Worm (Caenorhabditis elegans) whole organism, L4 larva: ENCODE results near the gene H05C05.4.

ENCODE experiments used
- F44E2.7 ChIP-seq: fragments of 200-800 bp; sonication (Bioruptor generic); IDR thresholded peaks from 2 replicates; pipeline ENCODE4 v2.1.2; 2022; ENCODE audit warnings: missing genetic modification characterization, missing compliant biosample characterization
- R02D3.7 ChIP-seq: fragments of 150-350 bp; sonication (generic microtip); optimal IDR thresholded peaks from 3 replicates; lab custom pipeline; 2014; ENCODE audit warnings: missing biosample characterization, missing genetic modification characterization
- Y105C5A.15 ChIP-seq: fragments of 200-800 bp; sonication (Bioruptor generic); IDR thresholded peaks from 2 replicates; pipeline ENCODE4 v1.3.6; 2022; ENCODE audit warnings: missing genetic modification characterization, missing compliant biosample characterization
- Y5F2A.4 ChIP-seq: fragments of 200-800 bp; sonication (Bioruptor generic); optimal IDR thresholded peaks from 2 replicates; lab custom pipeline; 2018; ENCODE audit warnings: mild to moderate bottlenecking, missing genetic modification characterization, missing compliant biosample characterization
- aha-1 ChIP-seq: fragments of 150-350 bp; peaks from one replicate; lab custom pipeline; 2014; ENCODE audit warnings: missing biosample characterization, missing genetic modification characterization
- arid-1 ChIP-seq: fragments of 200-800 bp; sonication (Bioruptor generic); conservative IDR thresholded peaks from 2 replicates; pipeline ENCODE4 v1.3.6; 2022; ENCODE audit warnings: missing genetic modification reagents, missing genetic modification characterization, missing compliant biosample characterization
- ceh-28 ChIP-seq: fragments of 150-350 bp; optimal IDR thresholded peaks from 2 replicates; lab custom pipeline; 2014; ENCODE audit warnings: missing biosample characterization, missing genetic modification reagents, missing genetic modification characterization
- ceh-44 ChIP-seq: fragments of 200-800 bp; sonication (Bioruptor generic); IDR thresholded peaks from 2 replicates; pipeline ENCODE4 v1.3.6; 2022; ENCODE audit warnings: missing genetic modification reagents, missing genetic modification characterization, missing compliant biosample characterization
- daf-19 ChIP-seq: fragments of 200-800 bp; sonication (Bioruptor generic); conservative IDR thresholded peaks from 2 replicates; pipeline ENCODE4 v1.3.6; 2022; ENCODE audit warnings: missing genetic modification characterization, missing compliant biosample characterization
- dmd-6 ChIP-seq: fragments of 200-800 bp; sonication (Bioruptor generic); IDR thresholded peaks from 2 replicates; pipeline ENCODE4 v1.3.6; 2022; ENCODE audit warnings: missing genetic modification reagents, missing genetic modification characterization, missing compliant biosample characterization
- dmd-9 ChIP-seq: fragments of 200-800 bp; sonication (Bioruptor generic); IDR thresholded peaks from 2 replicates; pipeline ENCODE4 v1.3.6; 2022; ENCODE audit warnings: missing genetic modification reagents, missing genetic modification characterization, missing compliant biosample characterization
- fkh-10 ChIP-seq: fragments of 150-350 bp; optimal IDR thresholded peaks from 2 replicates; lab custom pipeline; 2014; ENCODE audit warnings: missing biosample characterization, missing genetic modification reagents, missing genetic modification characterization
- gei-8 ChIP-seq: fragments of 200-800 bp; sonication (Bioruptor generic); optimal IDR thresholded peaks from 2 replicates; lab custom pipeline; 2018; ENCODE audit warnings: mild to moderate bottlenecking, missing genetic modification characterization, missing compliant biosample characterization
- hif-1 ChIP-seq, 2 experiments: sonication (generic microtip); optimal IDR thresholded peaks; 2 replicates each; lab custom pipeline; 2016 to 2017; ENCODE audit warnings: missing compliant biosample characterization in 2 of 2, missing genetic modification characterization in 2 of 2, missing genetic modification reagents in 2 of 2, missing genotype in 2 of 2, mild to moderate bottlenecking in 1 of 2
- lin-15B ChIP-seq: fragments of 150-350 bp; sonication (generic microtip); optimal IDR thresholded peaks from 3 replicates; lab custom pipeline; 2014; ENCODE audit warnings: missing biosample characterization, missing genetic modification characterization
- lin-38 ChIP-seq: fragments of 200-800 bp; sonication (Bioruptor generic); IDR thresholded peaks from 2 replicates; pipeline ENCODE4 v1.3.6; 2022; ENCODE audit warnings: missing genetic modification reagents, missing genetic modification characterization, missing compliant biosample characterization
- madf-5 ChIP-seq, 2 experiments: fragments of 200-800 bp; sonication (Bioruptor generic); IDR thresholded peaks; 2 replicates each; pipeline ENCODE4 v1.3.6; 2022; ENCODE audit warnings: missing compliant biosample characterization in 2 of 2, missing genetic modification characterization in 2 of 2
- nhr-10 ChIP-seq: fragments of 150-350 bp; optimal IDR thresholded peaks from 2 replicates; lab custom pipeline; 2014; ENCODE audit warnings: missing biosample characterization, missing genetic modification characterization
- nhr-42 ChIP-seq: fragments of 200-800 bp; sonication (Bioruptor generic); IDR thresholded peaks from 2 replicates; pipeline ENCODE4 v1.3.6; 2022; ENCODE audit warnings: missing genetic modification characterization, missing compliant biosample characterization
- pha-4 ChIP-seq, 2 experiments: fragments of 150-350 bp in 1 of 2; fragments of 200-800 bp in 1 of 2; sonication (Bioruptor generic) in 1 of 2; IDR thresholded peaks in 1 of 2; optimal IDR thresholded peaks in 1 of 2; 2 replicates each; pipeline versions ENCODE4 v1.3.6 to Lab custom; 2014 to 2022; ENCODE audit warnings: missing genetic modification characterization in 2 of 2, missing genetic modification reagents in 2 of 2, missing biosample characterization in 1 of 2, missing compliant biosample characterization in 1 of 2
- rbr-2 ChIP-seq: sonication (generic microtip); optimal IDR thresholded peaks from 2 replicates; lab custom pipeline; 2016; ENCODE audit warnings: missing genotype, missing genetic modification characterization, missing compliant biosample characterization
- sdz-12 ChIP-seq: fragments of 200-800 bp; sonication (Bioruptor generic); optimal IDR thresholded peaks from 2 replicates; lab custom pipeline; 2018; ENCODE audit warnings: mild to moderate bottlenecking, missing genetic modification characterization, missing compliant biosample characterization
- snpc-4 ChIP-seq: fragments of 150-350 bp; optimal IDR thresholded peaks from 2 replicates; lab custom pipeline; 2014; ENCODE audit warnings: missing biosample characterization, missing genetic modification characterization
- tag-97 ChIP-seq: fragments of 200-800 bp; sonication (Bioruptor generic); IDR thresholded peaks from 2 replicates; pipeline ENCODE4 v1.3.6; 2022; ENCODE audit warnings: missing genetic modification characterization, missing compliant biosample characterization
- unc-62 ChIP-seq, 3 experiments: fragments of 150-350 bp in 1 of 3; sonication (generic microtip); optimal IDR thresholded peaks in 2 of 3; peaks in 1 of 3; 1 replicate in 1 of 3; 2 replicates in 2 of 3; lab custom pipeline; 2014 to 2017; ENCODE audit warnings: missing biosample characterization in 3 of 3, missing genetic modification characterization in 3 of 3, missing genetic modification reagents in 3 of 3, missing genotype in 1 of 3
- zag-1 ChIP-seq: fragments of 150-350 bp; optimal IDR thresholded peaks from 2 replicates; lab custom pipeline; 2014; ENCODE audit warnings: missing biosample characterization, missing genetic modification characterization

H05C05.4 gene

DNA sequence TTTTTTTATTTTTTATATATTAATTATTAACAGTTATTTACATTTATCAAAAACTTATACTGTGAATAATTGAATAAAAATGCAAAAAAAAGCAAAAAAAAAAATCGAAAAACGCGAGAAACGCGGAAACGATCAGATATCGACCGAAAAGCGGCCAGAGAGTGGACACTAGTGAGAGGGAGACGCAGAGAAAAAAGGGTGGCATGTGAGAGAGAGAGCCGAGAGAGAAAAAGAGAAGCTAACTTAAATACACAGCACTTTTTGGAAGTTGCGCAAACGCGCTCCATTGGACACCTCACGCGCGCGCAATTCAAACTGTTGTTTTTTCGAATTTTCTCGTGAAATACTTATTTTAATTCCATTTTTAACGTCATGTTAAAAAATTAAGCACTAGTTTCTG, 20.5 kb upstream of the H05C05.4 start (continued):
- TF ChIP-seq hif-1 (tag; optimal IDR thresholded peaks at IDR 0.05; lab: Kevin White, UChicago) (peak in 1 of 2 experiments; percentile 58), pha-4 (GFP tag; IDR thresholded peaks at IDR 0.05; lab: Robert Waterston, UW) (peak; percentile 71), pha-4 (tag; optimal IDR thresholded peaks at IDR 0.05; lab: Kevin White, UChicago) (peak; percentile 44), fkh-10 (GFP tag; lab: Kevin White, UChicago) (peak; percentile 63), sdz-12 (no peak)

DNA sequence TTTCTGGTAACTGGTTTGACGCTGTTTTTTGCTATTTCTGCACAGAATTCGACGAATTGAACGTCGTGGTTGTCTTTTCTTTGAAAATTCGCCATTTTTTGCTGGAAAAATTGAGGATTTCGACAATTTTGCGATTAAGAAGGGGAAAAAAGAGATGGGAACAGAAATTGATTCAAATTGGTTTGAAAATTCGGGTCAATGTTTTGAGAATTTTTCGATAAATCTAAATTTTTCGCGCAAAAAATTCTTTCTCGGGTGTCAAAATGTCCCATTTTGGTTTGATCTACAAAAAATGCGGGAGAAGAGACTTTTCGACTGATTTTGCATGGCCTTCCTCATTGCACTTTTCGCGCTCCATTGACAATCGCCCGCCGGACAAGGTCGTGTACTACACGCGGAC, 19.5 kb upstream of the H05C05.4 start, which contains the start of gene H05C05.2:
Gene H05C05.2, minus strand, starts transcription at position 101 of the 400 bp plus-strand sequence.
- TF ChIP-seq rbr-2: no peak
- TF ChIP-seq zag-1 (tag; lab: Kevin White, UChicago): no peak
- no peak for TF ChIP-seq Y5F2A.4 (GFP tag; lab: Kevin White, UChicago)
- no peak for TF ChIP-seq nhr-42
- no peak for TF ChIP-seq aha-1 (tag; lab: Kevin White, UChicago)
- TF ChIP-seq snpc-4 (tag; lab: Kevin White, UChicago): no peak
- TF ChIP-seq fkh-10 (GFP tag; lab: Kevin White, UChicago): no peak
- no peak for TF ChIP-seq dmd-6
- no peak for TF ChIP-seq lin-15B (tag; lab: Kevin White, UChicago)
- TF ChIP-seq arid-1: no peak
- TF ChIP-seq ceh-44 (GFP tag; lab: Robert Waterston, UW): no peak
- no peak for TF ChIP-seq gei-8 (GFP tag; lab: Kevin White, UChicago)
- no peak for TF ChIP-seq F44E2.7 (GFP tag; lab: Robert Waterston, UW)

ce11 chrIII:2962878-2963540, 17.0 kb upstream of the H05C05.4 start:
- TF ChIP-seq lin-38 (0 out of 2 replicates have a peak, but pooled peaks have one; percentile 8), ceh-28 (peak; percentile 80)

DNA sequence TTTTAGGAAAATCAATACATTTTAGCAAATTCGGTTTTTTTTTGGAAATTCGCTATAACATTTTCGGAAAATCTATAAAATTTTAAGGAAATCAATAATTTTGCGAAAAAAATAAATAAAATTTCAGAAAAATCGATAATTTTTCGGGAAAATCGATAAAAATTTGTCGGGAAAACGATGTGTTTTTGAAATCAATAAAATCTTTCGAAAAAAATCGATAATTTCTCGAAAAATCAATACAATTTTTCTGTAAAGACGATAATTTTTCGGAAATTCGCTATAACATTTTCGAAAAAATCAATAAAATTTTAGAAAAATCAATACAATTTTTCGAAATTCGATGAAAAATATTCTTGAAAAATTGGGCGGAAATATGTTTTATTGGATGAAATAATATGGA, 15.8 kb upstream of the H05C05.4 start:
- TF ChIP-seq ceh-28: peak; percentile 70
- TF ChIP-seq tag-97 (GFP tag; lab: Robert Waterston, UW): no peak
- peak in 1 of 2 experiments; percentile 22 for TF ChIP-seq unc-62 (GFP tag; optimal IDR thresholded peaks at IDR 0.05 in 1 of 2; lab: Kevin White, UChicago)
- TF ChIP-seq unc-62 (tag; optimal IDR thresholded peaks at IDR 0.05; lab: Kevin White, UChicago): no peak
- TF ChIP-seq dmd-9 (GFP tag; lab: Robert Waterston, UW): no peak

DNA sequence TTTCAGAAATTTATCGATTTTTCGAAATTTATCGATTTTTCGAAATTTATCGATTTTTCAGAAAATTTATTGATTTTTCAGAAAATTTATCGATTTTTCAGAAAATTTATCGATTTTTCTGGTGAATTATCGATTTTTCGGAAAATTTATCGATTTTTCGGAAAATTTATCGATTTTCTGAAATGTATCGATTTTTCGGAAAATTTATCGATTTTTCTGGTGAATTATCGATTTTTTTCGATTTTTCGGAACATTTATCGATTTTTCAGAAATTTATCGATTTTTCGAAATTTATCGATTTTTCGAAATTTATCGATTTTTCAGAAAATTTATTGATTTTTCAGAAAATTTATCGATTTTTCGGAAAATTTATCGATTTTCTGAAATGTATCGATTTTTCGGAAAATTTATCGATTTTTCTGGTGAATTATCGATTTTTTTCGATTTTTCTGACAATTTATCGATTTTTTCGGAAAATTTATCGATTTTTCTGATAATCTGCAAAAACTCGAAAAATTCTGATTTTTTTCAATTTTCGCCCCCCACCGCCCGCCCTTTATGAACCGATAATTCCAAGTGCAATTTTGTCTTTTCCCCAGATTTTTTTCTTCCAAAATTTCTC, 14.8 kb upstream of the H05C05.4 start:
- TF ChIP-seq F44E2.7 (GFP tag; lab: Robert Waterston, UW) (peak; percentile 85), ceh-28 (peak; percentile 98)

ce11 chrIII:2952437-2952836, 6.4 kb upstream of the H05C05.4 start:
- TF ChIP-seq unc-62 (GFP tag; optimal IDR thresholded peaks at IDR 0.05 in 1 of 2; lab: Kevin White, UChicago) (peak in 1 of 2 experiments; percentile 93), unc-62 (tag; optimal IDR thresholded peaks at IDR 0.05; lab: Kevin White, UChicago) (no peak), daf-19 (GFP tag; lab: Robert Waterston, UW) (no peak), snpc-4 (tag; lab: Kevin White, UChicago) (no peak), Y105C5A.15 (GFP tag; lab: Robert Waterston, UW) (no peak), R02D3.7 (tag; lab: Kevin White, UChicago) (no peak), arid-1 (no peak), nhr-10 (tag; lab: Kevin White, UChicago) (no peak), madf-5 (GFP tag; IDR thresholded peaks at IDR 0.05; lab: Robert Waterston, UW) (no peak)
